Fruit fly (Drosophila melanogaster) S2 (cell line): Measurements from ENCODE around the gene CG13065.

ENCODE experiments used
- CG8478 ChIP-seq: fragments of >200 bp; optimal IDR thresholded peaks from 2 replicates; lab custom pipeline; 2018
- CTCF ChIP-seq, 2 experiments: fragments of >200 bp; optimal IDR thresholded peaks; 2 replicates each; lab custom pipeline; 2018

DNA sequence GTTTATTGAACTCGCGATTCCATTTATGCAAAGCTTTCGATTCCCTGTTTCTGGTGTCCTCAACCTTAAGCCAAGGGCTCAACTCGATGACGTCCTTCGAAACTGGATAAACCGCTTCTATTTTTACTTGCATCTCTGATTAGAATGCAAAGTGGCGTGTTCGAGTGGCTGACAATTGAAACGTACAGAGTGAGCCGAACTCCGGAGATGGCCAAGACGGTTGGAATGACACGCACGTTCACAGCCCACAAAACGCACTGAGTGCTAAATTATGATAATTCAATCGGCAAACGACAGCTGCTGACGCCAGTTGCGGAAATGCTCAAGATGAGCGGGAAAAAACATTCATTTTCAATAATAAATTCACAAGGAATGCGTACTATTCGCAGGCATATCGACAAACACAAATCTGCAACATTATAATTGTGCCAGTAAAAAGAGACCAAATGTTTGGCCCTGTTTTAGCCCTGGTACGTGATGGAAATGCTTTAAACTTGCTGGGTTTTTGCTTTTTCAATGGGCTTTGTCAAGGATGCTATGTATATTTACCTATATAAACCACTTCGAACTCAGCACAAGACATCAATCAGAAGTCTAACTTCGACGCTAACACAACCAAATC is 4.8 kb upstream of the CG13065 start, which contains the start of gene CG13066:
- no peak for TF ChIP-seq CTCF (optimal IDR thresholded peaks at IDR 0.05; lab: Kevin White, UChicago)
- TF ChIP-seq CG8478 (lab: Kevin White, UChicago) = no peak
